Fruit fly (Drosophila melanogaster): Measurements from ENCODE around the gene Sil1.

The Sil1 gene

DNA sequence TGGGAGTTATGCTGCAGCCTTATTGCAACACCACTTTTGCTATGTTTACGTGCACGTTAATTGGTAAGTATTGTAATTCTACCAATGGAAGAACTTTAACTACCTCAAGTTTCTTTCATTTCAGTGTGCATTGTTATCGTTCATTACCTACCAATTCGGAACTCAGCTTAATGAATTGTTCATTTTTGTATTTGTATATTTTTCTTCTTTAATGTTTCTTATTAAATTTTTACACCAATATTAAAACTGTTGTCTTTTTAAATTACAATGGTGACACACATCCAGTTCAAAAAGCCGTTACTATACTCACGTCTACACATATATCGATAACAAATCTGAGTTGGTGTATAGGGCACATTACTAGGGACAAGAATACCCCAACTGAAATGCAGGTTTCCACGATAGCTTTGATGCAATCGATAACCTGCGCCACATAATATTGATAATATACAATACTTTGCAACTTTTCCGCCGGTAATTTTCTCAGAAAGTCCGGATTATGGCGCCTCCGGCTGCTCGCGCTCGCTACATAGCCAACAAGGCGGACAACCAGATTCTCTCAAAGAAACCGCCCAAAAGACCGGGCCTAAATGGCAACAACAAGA, 14.0 kb downstream of the Sil1 start, which contains the start of gene Alg9:
Alg9 (plus strand) TSS at position 387 of the 605 bp plus-strand sequence.
- TF ChIP-seq CG10348 (GFP tag; IDR thresholded peaks at IDR 0.05) (no peak), Pif1B (GFP tag; optimal IDR thresholded peaks at IDR 0.05) (no peak), CG9948 (tag; optimal IDR thresholded peaks at IDR 0.05) (no peak), CG13204 (GFP tag; optimal IDR thresholded peaks at IDR 0.05) (no peak), CG15710 (tag; optimal IDR thresholded peaks at IDR 0.05) (no peak), CG32121 (GFP tag; IDR thresholded peaks at IDR 0.05) (no peak), CG8159 (tag; optimal IDR thresholded peaks at IDR 0.05) (no peak), Snoo (tag; optimal IDR thresholded peaks at IDR 0.05) (no peak), CG12605 (GFP tag; IDR thresholded peaks at IDR 0.05) (no peak), Pif1A (GFP tag; optimal IDR thresholded peaks at IDR 0.05) (no peak), CG17806 (tag; optimal IDR thresholded peaks at IDR 0.05) (no peak), Ets98B (GFP tag; IDR thresholded peaks at IDR 0.05) (no peak)

DNA sequence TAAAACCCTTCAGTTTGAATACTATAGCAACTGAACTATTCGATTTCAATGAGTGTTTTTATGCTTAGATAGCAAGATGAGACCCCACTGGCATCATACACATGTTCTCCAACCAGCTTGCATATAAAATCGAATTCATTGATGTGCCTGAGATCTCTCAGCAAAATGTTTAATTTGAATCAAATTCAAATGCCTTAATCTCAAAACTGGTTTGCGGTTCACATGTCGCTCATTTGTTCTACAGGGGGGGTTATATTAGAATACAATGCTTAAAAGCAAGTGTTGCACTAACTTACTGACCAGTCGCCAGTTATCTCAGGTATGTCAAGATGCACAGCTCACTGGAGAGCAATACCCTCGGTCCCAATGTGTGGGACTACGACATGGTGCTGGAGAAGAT, 16.3 kb downstream of the Sil1 start, which contains the start of gene CG31103:
CG31103 (plus strand) TSS at position 301 of the 400 bp plus-strand sequence.
- TF ChIP-seq Ets98B (GFP tag; IDR thresholded peaks at IDR 0.05) (no peak), gl (tag; optimal IDR thresholded peaks at IDR 0.05) (no peak), rn (GFP tag; IDR thresholded peaks at IDR 0.05) (no peak), CG4496 (GFP tag; IDR thresholded peaks at IDR 0.05) (no peak), CG17806 (tag; optimal IDR thresholded peaks at IDR 0.05) (no peak)

DNA sequence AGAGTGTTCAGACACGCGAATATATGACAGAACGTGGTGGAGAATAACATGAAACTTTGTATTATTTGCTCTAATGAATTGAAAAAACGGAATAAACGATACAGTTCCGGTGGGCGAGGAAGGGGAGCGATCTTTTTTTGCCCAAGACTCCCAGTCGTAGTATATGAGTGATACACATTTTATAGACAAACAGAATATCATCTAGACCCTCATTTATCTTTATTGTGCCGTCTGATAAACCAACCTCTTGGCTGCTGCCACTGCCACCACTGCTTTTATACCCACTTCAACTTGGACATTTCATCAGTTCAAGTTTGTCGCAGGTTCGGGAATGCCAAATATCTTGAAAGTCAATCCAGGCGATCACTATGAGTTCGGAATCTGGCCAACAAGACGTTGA, 19.3 kb downstream of the Sil1 start, which contains the start of gene CG31106:
CG31106 (plus strand) TSS at position 301 of the 400 bp plus-strand sequence.
- no peak for TF ChIP-seq CG34367 (tag; optimal IDR thresholded peaks at IDR 0.05)

DNA sequence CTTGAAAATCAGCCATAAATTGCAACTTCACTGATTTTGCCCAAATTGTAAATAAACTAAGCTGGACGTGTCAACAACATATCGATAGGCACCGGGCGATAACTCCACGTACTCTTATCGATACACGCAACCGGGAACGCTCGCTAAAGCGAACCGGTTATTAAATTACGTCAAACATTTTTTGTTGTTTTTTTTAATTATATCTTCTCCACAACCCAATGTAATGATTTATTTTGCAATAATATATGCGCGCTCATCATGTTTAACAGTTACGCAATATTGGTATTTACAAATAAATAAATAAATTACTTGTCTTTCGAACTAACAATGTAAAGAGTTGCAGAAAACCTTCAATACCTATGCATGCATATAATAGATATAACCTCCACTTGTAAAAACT, 20.2 kb downstream of the Sil1 start, which contains the start of gene Saysd1:
Saysd1 (minus strand) TSS at position 66 of the 400 bp plus-strand sequence.
- TF ChIP-seq CG17806 (tag; optimal IDR thresholded peaks at IDR 0.05) = peak; percentile 16
- no peak for TF ChIP-seq EcR (GFP tag; optimal IDR thresholded peaks at IDR 0.05)
- no peak for TF ChIP-seq Snoo (tag; optimal IDR thresholded peaks at IDR 0.05)
- no peak for TF ChIP-seq gl (tag; optimal IDR thresholded peaks at IDR 0.05)
- TF ChIP-seq CG10348 (GFP tag; IDR thresholded peaks at IDR 0.05) = no peak
- TF ChIP-seq CG4496 (GFP tag; IDR thresholded peaks at IDR 0.05) = peak; percentile 64; the same call in 2 of the 3 replicates
- TF ChIP-seq Pif1A (GFP tag; optimal IDR thresholded peaks at IDR 0.05) = no peak
- no peak for TF ChIP-seq Pif1B (GFP tag; optimal IDR thresholded peaks at IDR 0.05)
- no peak for TF ChIP-seq CG8159 (tag; optimal IDR thresholded peaks at IDR 0.05)
- no peak for TF ChIP-seq CG9948 (tag; optimal IDR thresholded peaks at IDR 0.05)
- peak; percentile 51 for TF ChIP-seq D1 (tag; optimal IDR thresholded peaks at IDR 0.05)
- TF ChIP-seq Ets98B (GFP tag; IDR thresholded peaks at IDR 0.05) = peak; percentile 44

DNA sequence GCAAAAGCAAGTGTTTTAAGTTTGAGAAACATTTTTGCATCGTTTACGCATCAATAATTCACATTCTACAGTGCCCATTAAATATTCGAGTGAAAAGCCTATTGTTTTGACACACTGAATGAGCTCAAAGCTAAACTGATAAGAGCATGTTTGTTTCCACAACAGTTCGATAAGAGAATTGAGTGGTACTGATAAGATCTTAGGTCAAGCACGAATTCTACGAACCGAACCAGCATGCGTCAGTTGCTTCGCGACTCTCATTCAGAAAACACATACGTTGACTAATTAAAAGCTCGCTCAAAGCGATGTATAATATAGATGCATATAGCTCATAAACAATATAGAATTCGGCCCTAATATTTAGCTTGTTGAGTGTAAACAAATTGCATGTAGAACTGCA, 26.1 kb downstream of the Sil1 start:
- TF ChIP-seq CG17806 (tag; optimal IDR thresholded peaks at IDR 0.05) (no peak), gl (tag; optimal IDR thresholded peaks at IDR 0.05) (no peak), D1 (tag; optimal IDR thresholded peaks at IDR 0.05) (no peak), CG13204 (GFP tag; optimal IDR thresholded peaks at IDR 0.05) (no peak), CG15710 (tag; optimal IDR thresholded peaks at IDR 0.05) (no peak)

DNA sequence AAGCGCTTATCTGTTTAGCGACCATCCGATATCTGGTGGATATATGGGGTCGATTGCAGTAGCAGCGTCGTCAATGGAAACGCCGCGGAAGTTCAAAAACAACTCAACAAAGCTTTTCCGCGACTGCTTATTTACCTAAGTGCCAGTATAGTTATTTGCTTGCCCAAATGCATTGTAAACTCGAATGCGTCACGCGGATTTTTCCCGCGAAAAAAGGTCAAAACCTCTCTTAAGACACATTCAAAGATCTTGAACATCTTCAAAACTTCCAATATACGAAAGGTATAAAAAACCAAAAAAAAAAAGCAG, 26.6 kb downstream of the Sil1 start:
- TF ChIP-seq CG4496 (GFP tag; IDR thresholded peaks at IDR 0.05) = no peak
- no peak for TF ChIP-seq CG8301 (tag; optimal IDR thresholded peaks at IDR 0.05)
- TF ChIP-seq CG8159 (tag; optimal IDR thresholded peaks at IDR 0.05) = no peak
- no peak for TF ChIP-seq CG15710 (tag; optimal IDR thresholded peaks at IDR 0.05)
- no peak for TF ChIP-seq CG17806 (tag; optimal IDR thresholded peaks at IDR 0.05)
- TF ChIP-seq Ets98B (GFP tag; IDR thresholded peaks at IDR 0.05) = no peak
- no peak for TF ChIP-seq Pif1A (GFP tag; optimal IDR thresholded peaks at IDR 0.05)
- TF ChIP-seq CG34367 (tag; optimal IDR thresholded peaks at IDR 0.05) = no peak
- TF ChIP-seq CG12605 (GFP tag; IDR thresholded peaks at IDR 0.05) = no peak
- no peak for TF ChIP-seq CG10348 (GFP tag; IDR thresholded peaks at IDR 0.05)
- TF ChIP-seq CG13204 (GFP tag; optimal IDR thresholded peaks at IDR 0.05) = no peak
- no peak for TF ChIP-seq D1 (tag; optimal IDR thresholded peaks at IDR 0.05)
- TF ChIP-seq EcR (GFP tag; optimal IDR thresholded peaks at IDR 0.05) = no peak
- no peak for TF ChIP-seq fd96Ca (GFP tag; IDR thresholded peaks at IDR 0.05)
- no peak for TF ChIP-seq Snoo (tag; optimal IDR thresholded peaks at IDR 0.05)

DNA sequence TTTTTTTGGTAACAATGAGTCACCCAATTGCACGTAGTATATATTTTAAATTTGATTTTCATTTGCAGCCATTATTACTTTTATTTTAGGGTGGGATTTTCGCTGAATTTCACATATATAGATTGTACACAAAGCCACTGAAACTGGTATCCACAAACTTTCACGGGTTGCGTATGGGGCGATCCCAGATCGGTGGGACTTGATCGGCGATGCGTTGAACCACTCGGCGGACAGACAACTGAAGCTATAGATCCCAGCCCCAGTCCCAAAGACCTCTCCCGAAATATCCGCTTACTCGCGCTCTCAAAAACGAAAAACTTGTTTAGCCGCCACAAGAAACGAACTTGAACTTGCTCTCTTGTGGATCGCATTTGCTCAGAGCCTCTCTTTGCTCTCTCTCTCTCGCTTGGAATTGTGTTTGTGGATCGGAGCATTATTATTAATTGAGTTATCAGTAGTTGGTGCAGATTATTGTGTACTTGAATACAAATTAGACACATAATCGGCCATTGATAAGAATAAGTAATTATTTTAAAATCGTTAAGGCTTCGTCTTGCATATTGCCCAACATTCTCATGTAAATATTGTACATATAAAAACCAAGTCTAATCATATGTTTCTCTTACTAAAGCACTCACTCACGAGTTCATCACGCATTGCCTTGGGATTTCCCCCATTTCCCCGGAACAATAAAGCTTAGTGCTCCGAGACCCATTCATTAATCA, 27.1 kb downstream of the Sil1 start, which contains the start of gene Cad96Ca:
Cad96Ca (minus strand) TSS at position 242 of the 725 bp plus-strand sequence.
- TF ChIP-seq Ets98B (GFP tag; IDR thresholded peaks at IDR 0.05) (peak; percentile 24; the same call in 1 of the 2 replicates), gl (tag; optimal IDR thresholded peaks at IDR 0.05) (no peak), CG12605 (GFP tag; IDR thresholded peaks at IDR 0.05) (peak; percentile 21; the same call in 1 of the 2 replicates), EcR (GFP tag; optimal IDR thresholded peaks at IDR 0.05) (peak; percentile 48), Pif1A (GFP tag; optimal IDR thresholded peaks at IDR 0.05) (peak; percentile 23), fd96Ca (GFP tag; IDR thresholded peaks at IDR 0.05) (no peak)
